Worm (Caenorhabditis elegans) whole organism, early embryonic: Measurements from ENCODE around the gene srd-29.

ENCODE experiments used
- F13C5.2 ChIP-seq: sonication (generic microtip); optimal IDR thresholded peaks from 2 replicates; lab custom pipeline; 2017; ENCODE audit warnings: mild to moderate bottlenecking, missing genetic modification characterization, inconsistent platforms, missing compliant biosample characterization
- aly-1 ChIP-seq: sonication (generic microtip); optimal IDR thresholded peaks from 2 replicates; lab custom pipeline; 2016; ENCODE audit warnings: missing genetic modification characterization, missing compliant biosample characterization
- ama-1 ChIP-seq: fragments of 150-350 bp; optimal IDR thresholded peaks from 2 replicates; lab custom pipeline; 2014
- ceh-13 ChIP-seq: fragments of 200-800 bp; sonication (Bioruptor generic); optimal IDR thresholded peaks from 2 replicates; lab custom pipeline; 2018; ENCODE audit warnings: mild to moderate bottlenecking, missing genetic modification characterization, missing compliant biosample characterization
- ceh-36 ChIP-seq: sonication (generic microtip); optimal IDR thresholded peaks from 2 replicates; lab custom pipeline; 2016; ENCODE audit warnings: missing genetic modification characterization, inconsistent platforms, missing compliant biosample characterization
- ets-7 ChIP-seq: sonication (generic microtip); optimal IDR thresholded peaks from 2 replicates; lab custom pipeline; 2016; ENCODE audit warnings: missing genotype, missing genetic modification characterization, missing compliant biosample characterization
- flt-1 ChIP-seq: fragments of 200-800 bp; sonication (Bioruptor generic); IDR thresholded peaks from 2 replicates; pipeline ENCODE4 v1.3.6; 2022; ENCODE audit warnings: missing genetic modification characterization, missing compliant biosample characterization
- hmbx-1 ChIP-seq: sonication (generic microtip); optimal IDR thresholded peaks from 2 replicates; lab custom pipeline; 2016; ENCODE audit warnings: mild to moderate bottlenecking, missing genetic modification characterization, missing compliant biosample characterization
- hmg-4 ChIP-seq: fragments of 200-800 bp; sonication (Bioruptor generic); optimal IDR thresholded peaks from 2 replicates; lab custom pipeline; 2018; ENCODE audit warnings: mild to moderate bottlenecking, missing genetic modification characterization, missing compliant biosample characterization
- hnd-1 ChIP-seq: sonication (generic microtip); optimal IDR thresholded peaks from 2 replicates; lab custom pipeline; 2016; ENCODE audit warnings: missing genetic modification characterization, missing compliant biosample characterization
- pes-1 ChIP-seq: fragments of 200-800 bp; sonication (Bioruptor generic); IDR thresholded peaks from 2 replicates; pipeline ENCODE4 v1.3.6; 2022; ENCODE audit warnings: missing genetic modification reagents, missing genetic modification characterization, missing compliant biosample characterization
- tbx-11 ChIP-seq: fragments of 200-800 bp; sonication (Bioruptor generic); IDR thresholded peaks from 2 replicates; pipeline ENCODE4 v1.3.6; 2022; ENCODE audit warnings: missing genetic modification characterization, missing compliant biosample characterization

- TF ChIP-seq F13C5.2 = no peak
- TF ChIP-seq flt-1 = no peak
- no peak for TF ChIP-seq ama-1 (lab: Kevin White, UChicago)
- no peak for TF ChIP-seq pes-1 (GFP tag; lab: Robert Waterston, UW)
- no peak for TF ChIP-seq tbx-11 (GFP tag; lab: Robert Waterston, UW)
- TF ChIP-seq aly-1 (tag; lab: Kevin White, UChicago) = no peak
- no peak for TF ChIP-seq ets-7 (tag; lab: Kevin White, UChicago)
- TF ChIP-seq ceh-36 (tag; lab: Kevin White, UChicago) = no peak
- TF ChIP-seq hmbx-1 (tag; lab: Kevin White, UChicago) = no peak
- TF ChIP-seq hnd-1 (tag; lab: Kevin White, UChicago) = no peak
- no peak for TF ChIP-seq ceh-13
- no peak for TF ChIP-seq hmg-4 (GFP tag; lab: Kevin White, UChicago)
These were observed 10.9 kb upstream of the srd-29 start, which contains the start of gene grsp-4 for ce11 chrV:7624652-7625051.
